Fruit fly (Drosophila melanogaster): ENCODE measurements around the gene Act5C.

Gene Act5C

dm6 chrX:5886764-5887555 lies 13.7 kb upstream of the Act5C start:
- TF ChIP-seq psq (GFP tag; optimal IDR thresholded peaks at IDR 0.05) (no peak), CG17361 (GFP tag; IDR thresholded peaks at IDR 0.05) (peak; percentile 27; the same call in 1 of the 3 replicates), slbo (GFP tag; IDR thresholded peaks at IDR 0.05) (peak; percentile 43; the same call in 1 of the 2 replicates), Dbx (GFP tag; IDR thresholded peaks at IDR 0.05) (0 out of 3 replicates have a peak, but pooled peaks have one; percentile 9), CG18619 (GFP tag; optimal IDR thresholded peaks at IDR 0.05) (peak; percentile 8), CG18011 (GFP tag; optimal IDR thresholded peaks at IDR 0.05) (no peak), ato (GFP tag; IDR thresholded peaks at IDR 0.05; ENCODE audit: partially characterized antibody) (no peak), CG32772 (GFP tag; IDR thresholded peaks at IDR 0.05) (peak; percentile 39; the same call in 1 of the 2 replicates), sob (GFP tag; IDR thresholded peaks at IDR 0.05) (0 out of 2 replicates have a peak, but pooled peaks have one; percentile 26), rib (GFP tag; IDR thresholded peaks at IDR 0.05) (peak; percentile 63; the same call in 1 of the 2 replicates), CG34422 (GFP tag; IDR thresholded peaks at IDR 0.05) (peak; percentile 20; the same call in 1 of the 3 replicates), ab (GFP tag; optimal IDR thresholded peaks at IDR 0.05) (no peak), lbe (GFP tag; optimal IDR thresholded peaks at IDR 0.05) (peak; percentile 49), CG9215 (GFP tag; IDR thresholded peaks at IDR 0.05) (no peak), ind (GFP tag; optimal IDR thresholded peaks at IDR 0.05) (peak; percentile 7), Hmr (GFP tag; optimal IDR thresholded peaks at IDR 0.05) (no peak), wdn (GFP tag; IDR thresholded peaks at IDR 0.05) (no peak), ftz-f1 (GFP tag; optimal IDR thresholded peaks at IDR 0.05) (peak; percentile 18), CG32767 (GFP tag; IDR thresholded peaks at IDR 0.05) (0 out of 2 replicates have a peak, but pooled peaks have one; percentile 9), sr (GFP tag; IDR thresholded peaks at IDR 0.05) (peak; percentile 46; the same call in 2 of the 3 replicates), grau (tag; optimal IDR thresholded peaks at IDR 0.05) (peak; percentile 93), CG33557 (GFP tag; optimal IDR thresholded peaks at IDR 0.05) (peak; percentile 25), Hr78 (GFP tag; optimal IDR thresholded peaks at IDR 0.05) (peak in 1 of 2 experiments; percentile 67), E2f1 (GFP tag; IDR thresholded peaks at IDR 0.05) (0 out of 2 replicates have a peak, but pooled peaks have one; percentile 19), ara (GFP tag; IDR thresholded peaks at IDR 0.05) (peak; percentile 60), CG11504 (tag; optimal IDR thresholded peaks at IDR 0.05) (peak; percentile 22), Hr39 (optimal IDR thresholded peaks at IDR 0.05) (no peak), nom (GFP tag; optimal IDR thresholded peaks at IDR 0.05) (peak; percentile 60), tin (GFP tag; optimal IDR thresholded peaks at IDR 0.05) (peak; percentile 29), CG7786 (GFP tag; optimal IDR thresholded peaks at IDR 0.05) (peak; percentile 34), CG8478 (optimal IDR thresholded peaks at IDR 0.05) (no peak), chm (GFP tag; IDR thresholded peaks at IDR 0.05) (peak; percentile 38; the same call in 1 of the 2 replicates), Xrp1 (GFP tag; IDR thresholded peaks at IDR 0.05) (peak; percentile 62; the same call in 1 of the 2 replicates), sima (GFP tag; optimal IDR thresholded peaks at IDR 0.05) (no peak), CG18262 (tag; optimal IDR thresholded peaks at IDR 0.05) (peak; percentile 46), CG6791 (GFP tag; IDR thresholded peaks at IDR 0.05; ENCODE audit: partially characterized antibody) (no peak), CG10979 (tag; optimal IDR thresholded peaks at IDR 0.05) (peak; percentile 46), her (GFP tag; optimal IDR thresholded peaks at IDR 0.05) (peak; percentile 6), CG6254 (GFP tag; optimal IDR thresholded peaks at IDR 0.05) (no peak), yki (optimal IDR thresholded peaks at IDR 0.05) (peak; percentile 84), chn (GFP tag; optimal IDR thresholded peaks at IDR 0.05) (peak; percentile 2), onecut (GFP tag; IDR thresholded peaks at IDR 0.05) (peak; percentile 39), CG9727 (GFP tag; optimal IDR thresholded peaks at IDR 0.05) (peak; percentile 14), CG7357 (GFP tag; IDR thresholded peaks at IDR 0.05) (0 out of 3 replicates have a peak, but pooled peaks have one; percentile 13), CG16863 (GFP tag; optimal IDR thresholded peaks at IDR 0.05) (peak; percentile 3), NK7.1 (GFP tag; optimal IDR thresholded peaks at IDR 0.05) (no peak), zen (tag; optimal IDR thresholded peaks at IDR 0.05) (no peak), MESR4 (GFP tag; optimal IDR thresholded peaks at IDR 0.05) (no peak), CG1603 (tag; optimal IDR thresholded peaks at IDR 0.05) (peak; percentile 27), CG14441 (GFP tag; IDR thresholded peaks at IDR 0.05) (0 out of 2 replicates have a peak, but pooled peaks have one; percentile 28)

Measured in whole organism, embryonic.